Worm (Caenorhabditis elegans): ENCODE measurements around the gene Y49E10.18.

DNA sequence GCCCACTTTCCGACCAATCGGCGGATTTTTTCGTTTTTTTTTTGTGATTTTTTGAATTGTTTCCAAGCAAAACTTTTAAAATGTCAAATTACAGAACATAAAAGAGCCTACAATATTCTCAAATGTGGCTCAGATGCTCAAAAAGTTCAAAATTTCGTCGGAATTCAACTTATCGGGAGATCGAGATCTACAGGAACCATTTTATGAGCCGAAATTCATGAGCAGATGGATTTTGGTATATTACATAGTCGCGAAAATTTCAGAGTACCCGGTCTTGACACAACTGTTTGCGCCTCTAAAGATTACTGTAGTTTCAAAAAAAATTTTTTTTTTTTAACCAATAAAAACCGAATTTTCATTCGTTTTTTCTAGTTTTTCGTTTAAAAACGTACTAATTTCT, 13.1 kb upstream of the Y49E10.18 start:
- no peak for TF ChIP-seq C38D4.7 (GFP tag; optimal IDR thresholded peaks at IDR 0.05)
- TF ChIP-seq nhr-11 (tag; optimal IDR thresholded peaks at IDR 0.05), result no peak
- TF ChIP-seq ets-4 (tag; optimal IDR thresholded peaks at IDR 0.05), result no peak
- no peak for TF ChIP-seq pqm-1 (tag; optimal IDR thresholded peaks at IDR 0.05)
- TF ChIP-seq pha-2 (tag; optimal IDR thresholded peaks at IDR 0.05), result no peak
- no peak for TF ChIP-seq ceh-48 (tag; optimal IDR thresholded peaks at IDR 0.05)
- TF ChIP-seq hlh-15 (tag; optimal IDR thresholded peaks at IDR 0.05), result no peak
- TF ChIP-seq hlh-6 (tag; optimal IDR thresholded peaks at IDR 0.05), result no peak
- TF ChIP-seq unc-86 (tag; optimal IDR thresholded peaks at IDR 0.05), result no peak
- TF ChIP-seq odd-2 (tag; optimal IDR thresholded peaks at IDR 0.05), result no peak
- TF ChIP-seq unc-3 (GFP tag; conservative IDR thresholded peaks at IDR 0.05), result no peak
- no peak for TF ChIP-seq unc-3 (tag; optimal IDR thresholded peaks at IDR 0.05)
- no peak for TF ChIP-seq pha-4 (tag; optimal IDR thresholded peaks at IDR 0.05)
- no peak for TF ChIP-seq fax-1 (tag; optimal IDR thresholded peaks at IDR 0.05)
- no peak for TF ChIP-seq ttx-3 (tag; optimal IDR thresholded peaks at IDR 0.05)
